Worm (Caenorhabditis elegans) whole organism, early embryonic: Measurements from ENCODE around the gene memo-1.
A peak's percentile ranks its signal among the peaks of the same experiment; 100 is the strongest.

Source experiments
- B0310.2 ChIP-seq: sonication (generic microtip); optimal IDR thresholded peaks from 2 replicates; lab custom pipeline; 2016; ENCODE audit warnings: mild to moderate bottlenecking, missing genetic modification characterization, missing compliant biosample characterization
- F13C5.2 ChIP-seq: sonication (generic microtip); optimal IDR thresholded peaks from 2 replicates; lab custom pipeline; 2017; ENCODE audit warnings: mild to moderate bottlenecking, missing genetic modification characterization, inconsistent platforms, missing compliant biosample characterization
- aly-1 ChIP-seq: sonication (generic microtip); optimal IDR thresholded peaks from 2 replicates; lab custom pipeline; 2016; ENCODE audit warnings: missing genetic modification characterization, missing compliant biosample characterization
- ama-1 ChIP-seq: fragments of 150-350 bp; optimal IDR thresholded peaks from 2 replicates; lab custom pipeline; 2014
- ceh-13 ChIP-seq: fragments of 200-800 bp; sonication (Bioruptor generic); optimal IDR thresholded peaks from 2 replicates; lab custom pipeline; 2018; ENCODE audit warnings: mild to moderate bottlenecking, missing genetic modification characterization, missing compliant biosample characterization
- ceh-36 ChIP-seq: sonication (generic microtip); optimal IDR thresholded peaks from 2 replicates; lab custom pipeline; 2016; ENCODE audit warnings: missing genetic modification characterization, inconsistent platforms, missing compliant biosample characterization
- ets-7 ChIP-seq: sonication (generic microtip); optimal IDR thresholded peaks from 2 replicates; lab custom pipeline; 2016; ENCODE audit warnings: missing genotype, missing genetic modification characterization, missing compliant biosample characterization
- flt-1 ChIP-seq: fragments of 200-800 bp; sonication (Bioruptor generic); IDR thresholded peaks from 2 replicates; pipeline ENCODE4 v1.3.6; 2022; ENCODE audit warnings: missing genetic modification characterization, missing compliant biosample characterization
- hmbx-1 ChIP-seq: sonication (generic microtip); optimal IDR thresholded peaks from 2 replicates; lab custom pipeline; 2016; ENCODE audit warnings: mild to moderate bottlenecking, missing genetic modification characterization, missing compliant biosample characterization
- hmg-4 ChIP-seq: fragments of 200-800 bp; sonication (Bioruptor generic); optimal IDR thresholded peaks from 2 replicates; lab custom pipeline; 2018; ENCODE audit warnings: mild to moderate bottlenecking, missing genetic modification characterization, missing compliant biosample characterization
- hnd-1 ChIP-seq: sonication (generic microtip); optimal IDR thresholded peaks from 2 replicates; lab custom pipeline; 2016; ENCODE audit warnings: missing genetic modification characterization, missing compliant biosample characterization
- pes-1 ChIP-seq: fragments of 200-800 bp; sonication (Bioruptor generic); IDR thresholded peaks from 2 replicates; pipeline ENCODE4 v1.3.6; 2022; ENCODE audit warnings: missing genetic modification reagents, missing genetic modification characterization, missing compliant biosample characterization
- scrt-1 ChIP-seq: fragments of 200-800 bp; sonication (Bioruptor generic); IDR thresholded peaks from 2 replicates; pipeline ENCODE4 v1.3.6; 2022; ENCODE audit warnings: missing genetic modification characterization, missing compliant biosample characterization
- sea-1 ChIP-seq: fragments of 200-800 bp; sonication (Bioruptor generic); conservative IDR thresholded peaks from 2 replicates; pipeline ENCODE4 v1.3.6; 2022; ENCODE audit warnings: missing genetic modification characterization, missing compliant biosample characterization
- tbx-11 ChIP-seq: fragments of 200-800 bp; sonication (Bioruptor generic); IDR thresholded peaks from 2 replicates; pipeline ENCODE4 v1.3.6; 2022; ENCODE audit warnings: missing genetic modification characterization, missing compliant biosample characterization
- tbx-37 ChIP-seq: fragments of 200-800 bp; sonication (Bioruptor generic); conservative IDR thresholded peaks from 2 replicates; pipeline ENCODE4 v1.3.6; 2022; ENCODE audit warnings: missing genetic modification reagents, missing genetic modification characterization, missing compliant biosample characterization
- tra-4 ChIP-seq: sonication (generic microtip); optimal IDR thresholded peaks from 2 replicates; lab custom pipeline; 2017; ENCODE audit warnings: missing genetic modification characterization, missing compliant biosample characterization

Gene memo-1

ce11 chrV:7824138-7824537, 22.8 kb downstream of the memo-1 start:
- TF ChIP-seq sea-1 (GFP tag; lab: Robert Waterston, UW) (no peak), B0310.2 (tag; lab: Kevin White, UChicago) (no peak)

DNA sequence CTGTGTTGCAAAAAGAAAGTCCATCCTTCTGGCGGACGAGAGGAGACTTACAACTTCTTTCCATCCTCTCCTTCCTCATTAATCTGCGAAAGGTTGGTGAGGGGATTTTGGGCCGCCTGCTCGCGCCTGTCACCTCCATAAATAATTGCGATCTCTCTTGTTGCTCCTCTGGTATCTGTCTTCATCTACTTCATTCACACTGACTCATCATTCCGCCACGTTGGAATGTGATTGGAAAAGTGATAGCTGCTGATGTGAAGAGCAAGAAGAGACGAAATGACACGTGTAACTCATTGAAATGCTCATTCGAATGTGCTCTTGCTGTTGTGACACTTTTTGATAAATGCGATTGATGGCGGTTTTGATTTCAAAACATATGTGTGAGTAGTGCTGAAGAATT, 24.3 kb downstream of the memo-1 start:
- TF ChIP-seq aly-1 (no peak), scrt-1 (GFP tag; lab: Robert Waterston, UW) (no peak), tbx-11 (no peak), ceh-36 (tag; lab: Kevin White, UChicago) (no peak), F13C5.2 (no peak), sea-1 (GFP tag; lab: Robert Waterston, UW) (no peak), ama-1 (lab: Kevin White, UChicago) (no peak), hmbx-1 (tag; lab: Kevin White, UChicago) (no peak)

- TF ChIP-seq ceh-13 (no peak), ets-7 (tag; lab: Kevin White, UChicago) (peak; percentile 3), hmg-4 (no peak), hmbx-1 (tag; lab: Kevin White, UChicago) (no peak), sea-1 (GFP tag; lab: Robert Waterston, UW) (no peak), aly-1 (no peak), tra-4 (no peak), flt-1 (GFP tag; lab: Robert Waterston, UW) (peak; percentile 4; the same call in 1 of the 2 replicates), tbx-11 (no peak), ama-1 (lab: Kevin White, UChicago) (no peak), pes-1 (GFP tag; lab: Robert Waterston, UW) (no peak), hnd-1 (tag; lab: Kevin White, UChicago) (no peak), ceh-36 (tag; lab: Kevin White, UChicago) (no peak), F13C5.2 (no peak), tbx-37 (no peak), scrt-1 (GFP tag; lab: Robert Waterston, UW) (no peak), B0310.2 (tag; lab: Kevin White, UChicago) (no peak)
Measured at ce11 chrV:7820270-7820669, 26.7 kb downstream of the memo-1 start, which contains the start of gene lbp-4. Gene lbp-4 (plus strand): TSS chrV:7820578.

- no peak for TF ChIP-seq tbx-37
- no peak for TF ChIP-seq flt-1 (GFP tag; lab: Robert Waterston, UW)
- TF ChIP-seq ama-1 (lab: Kevin White, UChicago): no peak
- no peak for TF ChIP-seq F13C5.2
- no peak for TF ChIP-seq hmbx-1 (tag; lab: Kevin White, UChicago)
- no peak for TF ChIP-seq scrt-1 (GFP tag; lab: Robert Waterston, UW)
- TF ChIP-seq hnd-1 (tag; lab: Kevin White, UChicago): no peak
- no peak for TF ChIP-seq pes-1 (GFP tag; lab: Robert Waterston, UW)
- no peak for TF ChIP-seq sea-1 (GFP tag; lab: Robert Waterston, UW)
Measured at ce11 chrV:7819585-7819984, 27.4 kb downstream of the memo-1 start.

- TF ChIP-seq tbx-37 (no peak), sea-1 (GFP tag; lab: Robert Waterston, UW) (no peak), ceh-36 (tag; lab: Kevin White, UChicago) (no peak), hmg-4 (no peak), scrt-1 (GFP tag; lab: Robert Waterston, UW) (no peak), flt-1 (GFP tag; lab: Robert Waterston, UW) (no peak), B0310.2 (tag; lab: Kevin White, UChicago) (no peak), pes-1 (GFP tag; lab: Robert Waterston, UW) (no peak), F13C5.2 (no peak), ama-1 (lab: Kevin White, UChicago) (no peak), tbx-11 (no peak), hmbx-1 (tag; lab: Kevin White, UChicago) (no peak), tra-4 (no peak), ceh-13 (no peak), aly-1 (no peak), hnd-1 (tag; lab: Kevin White, UChicago) (no peak), ets-7 (tag; lab: Kevin White, UChicago) (no peak)
Measured at ce11 chrV:7816486-7816885, 30.5 kb downstream of the memo-1 start.

ce11 chrV:7814601-7815000, 32.4 kb downstream of the memo-1 start, which contains the start of gene ZK742.6:
Gene ZK742.6 (minus strand): TSS chrV:7814942.
- no peak for TF ChIP-seq aly-1
- TF ChIP-seq ceh-36 (tag; lab: Kevin White, UChicago): no peak
- TF ChIP-seq pes-1 (GFP tag; lab: Robert Waterston, UW): no peak
- TF ChIP-seq tbx-37: no peak
- no peak for TF ChIP-seq flt-1 (GFP tag; lab: Robert Waterston, UW)
- TF ChIP-seq ceh-13: no peak
- TF ChIP-seq sea-1 (GFP tag; lab: Robert Waterston, UW): no peak
- no peak for TF ChIP-seq tra-4

- TF ChIP-seq hmbx-1 (tag; lab: Kevin White, UChicago) (no peak), ets-7 (tag; lab: Kevin White, UChicago) (no peak), tra-4 (no peak), hmg-4 (no peak), flt-1 (GFP tag; lab: Robert Waterston, UW) (no peak), tbx-37 (no peak), ceh-13 (no peak), hnd-1 (tag; lab: Kevin White, UChicago) (no peak), aly-1 (no peak), tbx-11 (no peak), sea-1 (GFP tag; lab: Robert Waterston, UW) (no peak), pes-1 (GFP tag; lab: Robert Waterston, UW) (no peak), ama-1 (lab: Kevin White, UChicago) (no peak), ceh-36 (tag; lab: Kevin White, UChicago) (no peak), scrt-1 (GFP tag; lab: Robert Waterston, UW) (no peak), F13C5.2 (no peak), B0310.2 (tag; lab: Kevin White, UChicago) (no peak)
Measured at ce11 chrV:7811758-7812157, 35.2 kb downstream of the memo-1 start, which contains the start of gene ZK742.4. Gene ZK742.4 (minus strand): TSS chrV:7811792.

- TF ChIP-seq B0310.2 (tag; lab: Kevin White, UChicago) (no peak), tbx-11 (no peak), tbx-37 (no peak), ceh-13 (no peak), F13C5.2 (no peak), tra-4 (no peak), ceh-36 (tag; lab: Kevin White, UChicago) (no peak), hmg-4 (no peak), ama-1 (lab: Kevin White, UChicago) (no peak), flt-1 (GFP tag; lab: Robert Waterston, UW) (no peak)
Measured at ce11 chrV:7810591-7810990, 36.4 kb downstream of the memo-1 start.
